Fruit fly (Drosophila melanogaster) whole organism, adult: ENCODE results near the gene CG1647.

ENCODE experiments used
- CG1620 ChIP-seq: fragments of 200-800 bp; sonication (Bioruptor generic); optimal IDR thresholded peaks from 2 replicates; lab custom pipeline; 2016; ENCODE audit warnings: missing biosample characterization, missing genetic modification characterization
- CG5204 ChIP-seq: fragments of 200-800 bp; sonication (Bioruptor generic); optimal IDR thresholded peaks from 2 replicates; lab custom pipeline; 2016; ENCODE audit warnings: missing biosample characterization, missing genetic modification characterization
- cic ChIP-seq: fragments of 200-800 bp; sonication (Bioruptor generic); optimal IDR thresholded peaks from 2 replicates; lab custom pipeline; 2017; ENCODE audit warnings: missing biosample characterization, mild to moderate bottlenecking, missing genetic modification characterization, moderate library complexity
- kay ChIP-seq: fragments of 200-800 bp; sonication (Bioruptor generic); peaks from one replicate; lab custom pipeline; 2016; ENCODE audit warnings: missing biosample characterization, missing genetic modification characterization, borderline replicate concordance
- ovo ChIP-seq: fragments of 200-800 bp; sonication (Bioruptor generic); optimal IDR thresholded peaks from 2 replicates; lab custom pipeline; 2016; ENCODE audit warnings: missing biosample characterization, missing genetic modification characterization
- tj ChIP-seq: fragments of 200-800 bp; sonication (Bioruptor generic); optimal IDR thresholded peaks from 3 replicates; lab custom pipeline; 2017; ENCODE audit warnings: missing biosample characterization, mild to moderate bottlenecking, missing genetic modification characterization, moderate library complexity
- toe ChIP-seq: fragments of 200-800 bp; sonication (Bioruptor generic); optimal IDR thresholded peaks from 2 replicates; lab custom pipeline; 2016; ENCODE audit warnings: missing biosample characterization, missing genetic modification characterization

DNA sequence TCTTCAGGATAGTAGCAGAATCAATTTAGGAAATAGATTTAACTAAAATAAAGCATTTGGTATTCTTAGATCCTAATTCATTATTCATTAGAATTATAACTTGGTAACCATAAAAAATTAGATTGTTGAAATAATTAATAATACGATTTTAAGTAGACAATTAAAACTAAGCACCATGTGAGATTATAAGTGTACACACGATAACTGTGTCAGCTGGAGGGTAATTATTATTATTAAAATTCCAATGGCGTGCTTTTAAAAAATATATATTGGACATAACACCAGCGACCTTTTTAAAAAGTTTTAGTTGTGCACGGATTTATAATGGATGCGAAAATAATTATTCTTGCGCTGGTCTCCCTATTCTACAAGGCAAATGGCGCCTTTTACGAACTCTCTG lies 13.6 kb upstream of the CG1647 start, which contains the start of gene CheB98a:
- TF ChIP-seq kay (GFP tag; lab: Kevin White, UChicago): no peak
- TF ChIP-seq CG1620 (GFP tag; lab: Kevin White, UChicago): no peak
- no peak for TF ChIP-seq tj
- no peak for TF ChIP-seq cic (GFP tag; lab: Kevin White, UChicago)
- no peak for TF ChIP-seq CG5204 (GFP tag; lab: Kevin White, UChicago)
- TF ChIP-seq toe (GFP tag; lab: Kevin White, UChicago): no peak
- no peak for TF ChIP-seq ovo (GFP tag; lab: Kevin White, UChicago)
